ENCODE assay signal across 1 fruit fly cellular context in the genomic region with DNA sequence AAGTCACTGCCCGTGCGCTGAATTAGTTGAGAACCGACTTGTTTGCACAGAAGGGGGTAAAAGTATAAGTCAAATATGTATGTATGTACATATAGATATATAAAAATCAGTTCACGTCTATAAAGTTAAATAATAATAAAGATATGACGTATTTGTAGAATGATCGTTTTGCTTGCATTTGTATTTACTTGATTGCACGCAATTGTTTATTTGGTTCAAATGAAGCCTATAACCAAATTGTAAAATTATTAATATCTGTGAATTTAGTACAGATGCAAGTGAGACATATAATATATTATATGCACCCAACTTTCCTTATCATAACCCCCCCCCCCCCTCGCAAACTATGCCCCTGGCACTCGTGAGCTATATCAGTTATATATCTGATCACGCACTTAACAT.
A peak's percentile ranks its signal among the peaks of the same experiment; 100 is the strongest.
TF ChIP-seq lines count a peak whose summit lies in the region.

No protein-coding gene starts in this region.

TF ChIP-seq in whole organism, embryonic, 481 proteins besides CTCF, POLR2A, EP300 and RAD21 (continued from another document):
- TF ChIP-seq stwl (tag; optimal IDR thresholded peaks at IDR 0.05; lab: Kevin White, UChicago), result no peak
- TF ChIP-seq fd64A (GFP tag; optimal IDR thresholded peaks at IDR 0.05; lab: Kevin White, UChicago), result no peak
- peak; percentile 68 for TF ChIP-seq Fer1 (GFP tag; optimal IDR thresholded peaks at IDR 0.05; lab: Kevin White, UChicago)
- no peak for TF ChIP-seq CG10959 (GFP tag; IDR thresholded peaks at IDR 0.05; lab: Robert Waterston, UW)
- TF ChIP-seq tx (GFP tag; optimal IDR thresholded peaks at IDR 0.05; lab: Kevin White, UChicago), result no peak
- no peak for TF ChIP-seq CG12744 (GFP tag; optimal IDR thresholded peaks at IDR 0.05; lab: Kevin White, UChicago)
- TF ChIP-seq inv (GFP tag; IDR thresholded peaks at IDR 0.05; lab: Robert Waterston, UW; ENCODE audit: partially characterized antibody), result no peak
- TF ChIP-seq Hey (tag; optimal IDR thresholded peaks at IDR 0.05; lab: Kevin White, UChicago), result no peak
- TF ChIP-seq CG10979 (tag; optimal IDR thresholded peaks at IDR 0.05; lab: Kevin White, UChicago), result peak; percentile 13
- peak; percentile 26 for TF ChIP-seq CG6683 (GFP tag; optimal IDR thresholded peaks at IDR 0.05; lab: Kevin White, UChicago)
- no peak for TF ChIP-seq tin (GFP tag; optimal IDR thresholded peaks at IDR 0.05; lab: Kevin White, UChicago)
- no peak for TF ChIP-seq CG10654 (GFP tag; optimal IDR thresholded peaks at IDR 0.05; lab: Kevin White, UChicago)
- no peak for TF ChIP-seq lov (optimal IDR thresholded peaks at IDR 0.05; lab: Kevin White, UChicago)
- TF ChIP-seq lov (GFP tag; IDR thresholded peaks at IDR 0.05; lab: Robert Waterston, UW), result no peak
- peak; percentile 16 for TF ChIP-seq gsb-n (tag; optimal IDR thresholded peaks at IDR 0.05; lab: Kevin White, UChicago)
- peak; percentile 37 for TF ChIP-seq CG3407 (GFP tag; optimal IDR thresholded peaks at IDR 0.05; lab: Kevin White, UChicago)
- no peak for TF ChIP-seq ems (GFP tag; optimal IDR thresholded peaks at IDR 0.05; lab: Kevin White, UChicago)
- peak; percentile 39 for TF ChIP-seq dmrt11E (tag; optimal IDR thresholded peaks at IDR 0.05; lab: Kevin White, UChicago)
- no peak for TF ChIP-seq CG10462 (GFP tag; optimal IDR thresholded peaks at IDR 0.05; lab: Kevin White, UChicago)
- no peak for TF ChIP-seq run (tag; optimal IDR thresholded peaks at IDR 0.05; lab: Kevin White, UChicago)
- TF ChIP-seq hb (GFP tag; IDR thresholded peaks at IDR 0.05; lab: Robert Waterston, UW; ENCODE audit: partially characterized antibody), result no peak
- TF ChIP-seq CG6254 (GFP tag; optimal IDR thresholded peaks at IDR 0.05; lab: Kevin White, UChicago), result no peak
- TF ChIP-seq Dref (GFP tag; IDR thresholded peaks at IDR 0.05; lab: Robert Waterston, UW), result no peak
- no peak for TF ChIP-seq CG10565 (GFP tag; optimal IDR thresholded peaks at IDR 0.05; lab: Kevin White, UChicago)
- peak; percentile 81 for TF ChIP-seq lab (GFP tag; optimal IDR thresholded peaks at IDR 0.05; lab: Kevin White, UChicago)
- no peak for TF ChIP-seq ato (GFP tag; IDR thresholded peaks at IDR 0.05; lab: Robert Waterston, UW; ENCODE audit: partially characterized antibody)
- peak; percentile 28 for TF ChIP-seq CG4328 (GFP tag; optimal IDR thresholded peaks at IDR 0.05; lab: Kevin White, UChicago)
- TF ChIP-seq ken (GFP tag; IDR thresholded peaks at IDR 0.05; lab: Robert Waterston, UW), result no peak
- peak; percentile 65 for TF ChIP-seq Hmr (GFP tag; optimal IDR thresholded peaks at IDR 0.05; lab: Kevin White, UChicago)
- no peak for TF ChIP-seq CG1024 (GFP tag; IDR thresholded peaks at IDR 0.05; lab: Robert Waterston, UW)
- TF ChIP-seq zf30C (GFP tag; optimal IDR thresholded peaks at IDR 0.05; lab: Kevin White, UChicago), result no peak
- no peak for TF ChIP-seq CG11696 (GFP tag; IDR thresholded peaks at IDR 0.05; lab: Robert Waterston, UW)
- peak; percentile 39 for TF ChIP-seq CG6813 (GFP tag; optimal IDR thresholded peaks at IDR 0.05; lab: Kevin White, UChicago)
- TF ChIP-seq chif (GFP tag; optimal IDR thresholded peaks at IDR 0.05; lab: Kevin White, UChicago), result no peak
- TF ChIP-seq Fer3 (tag; optimal IDR thresholded peaks at IDR 0.05; lab: Kevin White, UChicago), result peak; percentile 34
- no peak; the same call in 1 of the 2 replicates for TF ChIP-seq HLH3B (GFP tag; IDR thresholded peaks at IDR 0.05; lab: Robert Waterston, UW)
- peak; percentile 78 for TF ChIP-seq BtbVII (GFP tag; optimal IDR thresholded peaks at IDR 0.05; lab: Kevin White, UChicago)
